Worm (Caenorhabditis elegans): Measurements from ENCODE around the gene F25B5.6.

F25B5.6 gene

DNA sequence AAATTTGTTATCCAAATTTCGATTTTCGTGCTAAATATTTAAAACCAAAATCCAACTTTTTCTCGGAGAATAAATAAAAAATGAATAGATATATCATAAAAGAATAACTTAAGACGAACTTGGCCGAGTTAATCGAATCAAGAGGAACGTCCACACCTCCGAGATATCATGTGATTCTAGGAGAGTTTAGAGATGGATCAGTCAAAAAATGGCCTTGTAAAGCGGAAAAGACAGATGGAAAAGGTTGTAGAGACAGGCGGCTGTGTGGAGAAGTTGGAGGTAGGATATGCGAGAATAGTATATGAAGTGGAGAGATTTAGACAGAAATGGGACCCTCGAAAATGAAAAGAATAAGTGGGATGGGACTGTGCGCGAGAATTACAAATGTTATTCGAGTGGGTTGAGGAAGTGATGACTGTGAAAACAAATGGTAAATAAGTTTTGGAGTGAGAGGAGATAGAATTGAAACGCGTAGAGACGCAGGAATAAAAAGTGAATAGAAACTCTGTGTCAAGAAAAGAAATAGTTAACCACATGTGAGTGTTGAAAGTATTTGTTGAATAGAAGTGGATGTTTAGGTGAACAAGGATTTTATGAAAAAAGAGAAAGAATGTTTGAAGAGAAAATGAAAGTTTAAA is 34.3 kb upstream of the F25B5.6 start:
- no peak for TF ChIP-seq irx-1 (tag; optimal IDR thresholded peaks at IDR 0.05)
- TF ChIP-seq aly-2 (tag; optimal IDR thresholded peaks at IDR 0.05), result no peak
- no peak for TF ChIP-seq egl-27 (tag; optimal IDR thresholded peaks at IDR 0.05)
- peak; percentile 1 for TF ChIP-seq nhr-90 (tag; optimal IDR thresholded peaks at IDR 0.05; ENCODE audit: poor library complexity)
- peak in 1 of 2 experiments; percentile 20 for TF ChIP-seq lin-35 (GFP tag; optimal IDR thresholded peaks at IDR 0.05)
- peak; percentile 47 for TF ChIP-seq blmp-1 (tag; optimal IDR thresholded peaks at IDR 0.05)
- no peak for TF ChIP-seq zip-4 (GFP tag; optimal IDR thresholded peaks at IDR 0.05)
- no peak for TF ChIP-seq C34B4.2 (tag; optimal IDR thresholded peaks at IDR 0.05)
- peak; percentile 81 for TF ChIP-seq nhr-85 (tag)
- no peak for TF ChIP-seq fos-1 (tag; optimal IDR thresholded peaks at IDR 0.05)
- TF ChIP-seq zag-1 (tag; optimal IDR thresholded peaks at IDR 0.05), result no peak
- TF ChIP-seq ceh-90 (tag; optimal IDR thresholded peaks at IDR 0.05), result no peak
- no peak for TF ChIP-seq elt-3 (tag; optimal IDR thresholded peaks at IDR 0.05)
- peak in 1 of 2 experiments; percentile 24 for TF ChIP-seq lsy-2 (tag; optimal IDR thresholded peaks at IDR 0.05)
- peak; percentile 8 for TF ChIP-seq swsn-7 (tag; optimal IDR thresholded peaks at IDR 0.05)
- peak; percentile 13 for TF ChIP-seq snu-23 (GFP tag; optimal IDR thresholded peaks at IDR 0.05)
- TF ChIP-seq efl-1 (optimal IDR thresholded peaks at IDR 0.05), result no peak
- no peak for TF ChIP-seq efl-1 (GFP tag; optimal IDR thresholded peaks at IDR 0.05 in 1 of 2)
- TF ChIP-seq egl-13 (tag; optimal IDR thresholded peaks at IDR 0.05), result no peak
- no peak for TF ChIP-seq hlh-4 (tag; optimal IDR thresholded peaks at IDR 0.05)
- peak; percentile 9 for TF ChIP-seq nhr-20 (tag; optimal IDR thresholded peaks at IDR 0.05)
- TF ChIP-seq lin-14 (GFP tag; optimal IDR thresholded peaks at IDR 0.05), result peak; percentile 77

DNA sequence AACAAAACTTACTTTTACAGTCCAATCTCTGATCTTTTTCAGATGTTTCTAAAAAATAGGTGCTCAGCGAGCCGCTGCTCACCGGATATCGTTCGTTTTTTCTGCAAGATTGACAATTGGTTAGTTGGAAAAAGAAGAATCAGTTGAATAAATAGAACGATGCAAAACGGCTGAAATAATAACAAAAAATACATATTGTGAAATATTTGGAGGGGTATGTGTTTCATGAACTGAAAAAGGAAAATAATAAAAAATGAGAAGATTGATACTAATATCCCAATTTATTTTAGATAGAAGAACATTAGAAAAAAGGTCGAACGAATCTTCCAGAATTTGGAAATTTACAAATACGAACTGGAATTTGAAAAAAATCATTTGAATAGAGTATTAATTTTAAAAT is 33.5 kb upstream of the F25B5.6 start, which contains the start of gene frm-2:
TSS of gene frm-2 (minus strand) at position 101 of the 400 bp plus-strand sequence.
- no peak for TF ChIP-seq fkh-10 (GFP tag; optimal IDR thresholded peaks at IDR 0.05)
- TF ChIP-seq efl-1 (optimal IDR thresholded peaks at IDR 0.05), result no peak
- TF ChIP-seq efl-1 (GFP tag; optimal IDR thresholded peaks at IDR 0.05 in 1 of 2), result no peak
- no peak for TF ChIP-seq xbp-1 (tag; optimal IDR thresholded peaks at IDR 0.05)
- no peak for TF ChIP-seq unc-86 (tag; optimal IDR thresholded peaks at IDR 0.05)
- TF ChIP-seq efl-3 (GFP tag; optimal IDR thresholded peaks at IDR 0.05), result no peak
- no peak for TF ChIP-seq ceh-88 (GFP tag; IDR thresholded peaks at IDR 0.05)
- TF ChIP-seq nhr-76 (tag; optimal IDR thresholded peaks at IDR 0.05), result no peak
- TF ChIP-seq snpc-4 (tag; optimal IDR thresholded peaks at IDR 0.05), result no peak
- TF ChIP-seq sup-37 (GFP tag; optimal IDR thresholded peaks at IDR 0.05), result no peak
- TF ChIP-seq ceh-82 (tag; optimal IDR thresholded peaks at IDR 0.05), result no peak
- TF ChIP-seq hlh-17 (GFP tag; optimal IDR thresholded peaks at IDR 0.05; ENCODE audit: borderline replicate concordance), result no peak

DNA sequence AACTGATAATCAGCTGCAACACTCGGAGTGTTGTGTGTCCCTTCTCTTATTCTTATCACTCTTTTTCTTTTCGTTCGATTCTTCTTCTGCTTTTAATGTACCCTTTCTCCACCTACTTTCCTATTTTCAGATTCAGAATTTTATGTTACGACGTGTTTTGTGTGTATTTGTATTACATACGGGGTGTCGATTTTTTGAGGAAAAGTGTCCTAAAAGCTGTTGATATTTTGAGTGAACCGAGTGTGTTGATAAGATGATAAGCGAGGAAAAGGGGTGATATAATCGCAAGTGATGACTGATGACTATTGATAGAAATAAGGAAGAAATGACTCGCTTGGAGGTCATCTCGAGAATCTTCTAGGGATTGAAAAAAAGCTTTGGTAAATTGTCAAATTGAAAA is 32.9 kb upstream of the F25B5.6 start:
- TF ChIP-seq nhr-77 (tag; optimal IDR thresholded peaks at IDR 0.05) (no peak), sptf-1 (tag; optimal IDR thresholded peaks at IDR 0.05) (no peak), jun-1 (tag; optimal IDR thresholded peaks at IDR 0.05) (peak; percentile 22), elt-2 (tag; optimal IDR thresholded peaks at IDR 0.05) (peak; percentile 78), elt-3 (tag; optimal IDR thresholded peaks at IDR 0.05) (peak in 2 of 6 experiments; percentile 18 to 31), blmp-1 (tag; optimal IDR thresholded peaks at IDR 0.05) (peak; percentile 41), lin-14 (GFP tag; optimal IDR thresholded peaks at IDR 0.05) (peak; percentile 60)

DNA sequence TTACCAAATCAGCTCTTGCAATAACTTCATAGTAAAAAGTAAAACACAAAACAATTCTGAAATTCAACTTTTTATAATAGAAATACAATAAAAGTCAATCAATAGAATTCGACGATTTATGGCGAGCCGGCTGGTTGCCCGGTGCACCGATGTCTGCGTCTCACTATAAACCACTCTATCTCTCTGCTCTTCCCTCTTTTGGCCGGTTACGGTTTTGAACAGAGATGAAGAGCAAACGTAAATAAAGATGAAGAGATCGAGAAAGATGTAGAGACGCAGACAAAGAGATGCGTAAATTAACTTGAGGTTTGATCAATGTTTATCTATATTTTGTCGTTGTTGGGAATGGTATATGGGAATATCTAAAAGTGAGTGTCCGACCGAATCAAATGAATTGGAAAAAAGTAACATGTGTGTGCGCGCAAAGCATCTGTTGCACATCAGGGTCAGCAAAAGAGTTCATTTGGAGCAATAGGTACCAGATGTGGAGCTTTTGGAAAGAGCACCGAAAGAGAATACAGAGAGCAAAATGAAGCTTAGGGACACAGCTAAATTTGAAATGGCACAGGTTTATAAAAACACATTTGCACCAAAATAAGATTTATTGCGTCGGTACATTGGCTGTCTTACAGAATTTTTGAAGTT is 31.9 kb upstream of the F25B5.6 start:
- no peak for TF ChIP-seq F16B12.6 (tag; optimal IDR thresholded peaks at IDR 0.05)
- no peak for TF ChIP-seq efl-1 (optimal IDR thresholded peaks at IDR 0.05)
- peak in 1 of 2 experiments; percentile 41 for TF ChIP-seq efl-1 (GFP tag; optimal IDR thresholded peaks at IDR 0.05 in 1 of 2)
- TF ChIP-seq jun-1 (tag; optimal IDR thresholded peaks at IDR 0.05), result no peak
- peak; percentile 99 for TF ChIP-seq dsc-1 (tag; optimal IDR thresholded peaks at IDR 0.05)
- peak; percentile 92 for TF ChIP-seq fkh-4 (tag; optimal IDR thresholded peaks at IDR 0.05; ENCODE audit: borderline replicate concordance)
- TF ChIP-seq fkh-8 (tag; optimal IDR thresholded peaks at IDR 0.05), result no peak
- peak; percentile 11 for TF ChIP-seq nhr-71 (tag; optimal IDR thresholded peaks at IDR 0.05)
- peak; percentile 12 for TF ChIP-seq lin-14 (GFP tag; optimal IDR thresholded peaks at IDR 0.05)
- no peak for TF ChIP-seq isw-1 (GFP tag; IDR thresholded peaks at IDR 0.05)
- TF ChIP-seq grh-1 (GFP tag; IDR thresholded peaks at IDR 0.05), result no peak
- TF ChIP-seq fkh-10 (GFP tag; optimal IDR thresholded peaks at IDR 0.05), result no peak
- no peak for TF ChIP-seq ceh-82 (tag; optimal IDR thresholded peaks at IDR 0.05)
